Worm (Caenorhabditis elegans): ENCODE measurements around the gene clec-202.

ce11 chrIV:17399455-17399854 lies 38.2 kb downstream of the clec-202 start, which contains the start of gene T02D1.4:
- TF ChIP-seq flh-1 (GFP tag; optimal IDR thresholded peaks at IDR 0.05), result no peak
- no peak for TF ChIP-seq mep-1 (tag; optimal IDR thresholded peaks at IDR 0.05)
- no peak for TF ChIP-seq ztf-11 (tag; optimal IDR thresholded peaks at IDR 0.05)
- TF ChIP-seq unc-62 (GFP tag; optimal IDR thresholded peaks at IDR 0.05), result no peak
- no peak for TF ChIP-seq elt-3 (tag; optimal IDR thresholded peaks at IDR 0.05)
- TF ChIP-seq snpc-4 (tag; optimal IDR thresholded peaks at IDR 0.05), result no peak
- no peak for TF ChIP-seq drap-1 (GFP tag; optimal IDR thresholded peaks at IDR 0.05)
- no peak for TF ChIP-seq pha-4 (tag; optimal IDR thresholded peaks at IDR 0.05)
- TF ChIP-seq nhr-12 (tag; optimal IDR thresholded peaks at IDR 0.05), result no peak
- no peak for TF ChIP-seq bed-3 (GFP tag; optimal IDR thresholded peaks at IDR 0.05)

All from whole organism, mixed stage, embryonic.